Worm (Caenorhabditis elegans) whole organism, L4 larva: ENCODE measurements around the gene asp-15.

ENCODE experiments used
- F49E8.2 ChIP-seq: sonication (generic microtip); optimal IDR thresholded peaks from 2 replicates; lab custom pipeline; 2016; ENCODE audit warnings: missing compliant biosample characterization, mild to moderate bottlenecking, missing genetic modification characterization, borderline replicate concordance
- ZK546.5 ChIP-seq, 2 experiments: sonication (generic microtip); optimal IDR thresholded peaks; 2 replicates each; lab custom pipeline; 2017; ENCODE audit warnings: missing biosample characterization in 2 of 2, missing genetic modification characterization in 2 of 2
- aha-1 ChIP-seq: fragments of 150-350 bp; peaks from one replicate; lab custom pipeline; 2014; ENCODE audit warnings: missing biosample characterization, missing genetic modification characterization
- ceh-62 ChIP-seq: sonication (generic microtip); optimal IDR thresholded peaks from 2 replicates; lab custom pipeline; 2017; ENCODE audit warnings: missing biosample characterization, missing genetic modification characterization
- cey-2 ChIP-seq: sonication (generic microtip); optimal IDR thresholded peaks from 3 replicates; lab custom pipeline; 2017; ENCODE audit warnings: missing genetic modification characterization, mild to moderate bottlenecking, missing compliant biosample characterization, antibody characterized with exemption, borderline replicate concordance; ENCODE audit not compliant: insufficient read depth
- daf-16 ChIP-seq, 3 experiments: sonication (generic microtip); optimal IDR thresholded peaks; 2 replicates each; lab custom pipeline; 2016 to 2017; ENCODE audit warnings: missing genetic modification characterization in 3 of 3, missing genetic modification reagents in 3 of 3, mild to moderate bottlenecking in 2 of 3, missing compliant biosample characterization in 2 of 3, missing biosample characterization in 1 of 3, moderate library complexity in 1 of 3
- daf-8 ChIP-seq: fragments of 200-800 bp; sonication (Bioruptor generic); IDR thresholded peaks from 2 replicates; pipeline ENCODE4 v1.3.6; 2022; ENCODE audit warnings: missing genetic modification characterization, missing compliant biosample characterization
- dmd-6 ChIP-seq: fragments of 200-800 bp; sonication (Bioruptor generic); IDR thresholded peaks from 2 replicates; pipeline ENCODE4 v1.3.6; 2022; ENCODE audit warnings: missing genetic modification reagents, missing genetic modification characterization, missing compliant biosample characterization
- dmd-8 ChIP-seq: fragments of 200-800 bp; sonication (Bioruptor generic); IDR thresholded peaks from 2 replicates; pipeline ENCODE4 v1.3.6; 2022; ENCODE audit warnings: missing genetic modification characterization, missing compliant biosample characterization
- dve-1 ChIP-seq: sonication (generic microtip); optimal IDR thresholded peaks from 2 replicates; lab custom pipeline; 2017; ENCODE audit warnings: antibody characterized with exemption, mild to moderate bottlenecking, missing genetic modification characterization, missing compliant biosample characterization; ENCODE audit not compliant: insufficient read depth
- hlh-11 ChIP-seq: fragments of 200-800 bp; sonication (Bioruptor generic); optimal IDR thresholded peaks from 2 replicates; lab custom pipeline; 2018; ENCODE audit warnings: mild to moderate bottlenecking, missing genetic modification characterization, missing compliant biosample characterization
- lin-13 ChIP-seq: fragments of 150-350 bp; optimal IDR thresholded peaks from 2 replicates; lab custom pipeline; 2014; ENCODE audit warnings: missing biosample characterization, missing genetic modification reagents, missing genetic modification characterization
- lin-39 ChIP-seq: fragments of 150-350 bp; optimal IDR thresholded peaks from 2 replicates; lab custom pipeline; 2014; ENCODE audit warnings: missing biosample characterization, missing genetic modification reagents, missing genetic modification characterization
- lsy-2 ChIP-seq, 2 experiments: fragments of 150-350 bp in 1 of 2; sonication (generic microtip) in 1 of 2; optimal IDR thresholded peaks; 2 replicates each; lab custom pipeline; 2014 to 2017; ENCODE audit warnings: missing biosample characterization in 2 of 2, missing genetic modification characterization in 2 of 2
- mdt-29 ChIP-seq: fragments of 200-800 bp; sonication (Bioruptor generic); IDR thresholded peaks from 2 replicates; pipeline ENCODE4 v1.3.6; 2022; ENCODE audit warnings: missing genetic modification reagents, missing genetic modification characterization, missing compliant biosample characterization
- mep-1 ChIP-seq: fragments of 150-350 bp; sonication (generic microtip); optimal IDR thresholded peaks from 3 replicates; lab custom pipeline; 2014; ENCODE audit warnings: missing biosample characterization, missing genetic modification characterization
- mes-2 ChIP-seq: sonication (generic microtip); optimal IDR thresholded peaks from 2 replicates; lab custom pipeline; 2016; ENCODE audit warnings: missing genotype, mild to moderate bottlenecking, missing genetic modification characterization, missing compliant biosample characterization; ENCODE audit not compliant: poor library complexity, severe bottlenecking
- mxl-3 ChIP-seq: fragments of 200-800 bp; sonication (Bioruptor generic); optimal IDR thresholded peaks from 2 replicates; lab custom pipeline; 2018; ENCODE audit warnings: mild to moderate bottlenecking, missing genetic modification characterization, missing compliant biosample characterization
- nhr-10 ChIP-seq: fragments of 150-350 bp; optimal IDR thresholded peaks from 2 replicates; lab custom pipeline; 2014; ENCODE audit warnings: missing biosample characterization, missing genetic modification characterization
- nhr-11 ChIP-seq: fragments of 150-350 bp; optimal IDR thresholded peaks from 2 replicates; lab custom pipeline; 2014; ENCODE audit warnings: missing biosample characterization, missing genetic modification characterization
- nhr-237 ChIP-seq: sonication (generic microtip); optimal IDR thresholded peaks from 2 replicates; lab custom pipeline; 2017; ENCODE audit warnings: missing biosample characterization, missing genetic modification characterization
- nhr-28 ChIP-seq: fragments of 150-350 bp; optimal IDR thresholded peaks from 2 replicates; lab custom pipeline; 2014; ENCODE audit warnings: missing biosample characterization, missing genetic modification characterization
- nhr-41 ChIP-seq: fragments of 200-800 bp; sonication (Bioruptor generic); IDR thresholded peaks from 2 replicates; pipeline ENCODE4 v1.3.6; 2022; ENCODE audit warnings: missing genetic modification reagents, missing genetic modification characterization, missing compliant biosample characterization
- nhr-48 ChIP-seq: sonication (generic microtip); optimal IDR thresholded peaks from 2 replicates; lab custom pipeline; 2016; ENCODE audit warnings: mild to moderate bottlenecking, missing genetic modification characterization, missing compliant biosample characterization
- nhr-6 ChIP-seq: fragments of 150-350 bp; optimal IDR thresholded peaks from 2 replicates; lab custom pipeline; 2014; ENCODE audit warnings: missing biosample characterization, missing genetic modification characterization
- nhr-77 ChIP-seq: fragments of 150-350 bp; optimal IDR thresholded peaks from 2 replicates; lab custom pipeline; 2014; ENCODE audit warnings: missing biosample characterization, missing genetic modification characterization
- pha-4 ChIP-seq, 2 experiments: fragments of 150-350 bp in 1 of 2; fragments of 200-800 bp in 1 of 2; sonication (Bioruptor generic) in 1 of 2; IDR thresholded peaks in 1 of 2; optimal IDR thresholded peaks in 1 of 2; 2 replicates each; pipeline versions ENCODE4 v1.3.6 to Lab custom; 2014 to 2022; ENCODE audit warnings: missing genetic modification characterization in 2 of 2, missing genetic modification reagents in 2 of 2, missing biosample characterization in 1 of 2, missing compliant biosample characterization in 1 of 2
- php-3 ChIP-seq: fragments of 200-800 bp; sonication (Bioruptor generic); IDR thresholded peaks from 2 replicates; pipeline ENCODE4 v1.3.6; 2022; ENCODE audit warnings: missing genetic modification reagents, missing genetic modification characterization, missing compliant biosample characterization
- pqm-1 ChIP-seq: sonication (generic microtip); optimal IDR thresholded peaks from 2 replicates; lab custom pipeline; 2017; ENCODE audit warnings: missing biosample characterization, missing genetic modification characterization
- set-16 ChIP-seq: fragments of 200-800 bp; sonication (Bioruptor generic); IDR thresholded peaks from 2 replicates; pipeline ENCODE4 v1.3.6; 2022; ENCODE audit warnings: missing genetic modification reagents, missing genetic modification characterization, missing compliant biosample characterization
- skn-1 ChIP-seq: fragments of 150-350 bp; optimal IDR thresholded peaks from 2 replicates; lab custom pipeline; 2014; ENCODE audit warnings: missing biosample characterization, missing genetic modification characterization
- tra-1 ChIP-seq: fragments of 200-800 bp; sonication (Bioruptor generic); IDR thresholded peaks from 2 replicates; pipeline ENCODE4 v1.3.6; 2022; ENCODE audit warnings: missing genetic modification reagents, missing genetic modification characterization, missing compliant biosample characterization
- unc-39 ChIP-seq: sonication (generic microtip); optimal IDR thresholded peaks from 2 replicates; lab custom pipeline; 2017; ENCODE audit warnings: missing biosample characterization, missing genetic modification characterization
- unc-62 ChIP-seq, 3 experiments: fragments of 150-350 bp in 1 of 3; sonication (generic microtip); optimal IDR thresholded peaks in 2 of 3; peaks in 1 of 3; 1 replicate in 1 of 3; 2 replicates in 2 of 3; lab custom pipeline; 2014 to 2017; ENCODE audit warnings: missing biosample characterization in 3 of 3, missing genetic modification characterization in 3 of 3, missing genetic modification reagents in 3 of 3, missing genotype in 1 of 3
- zfp-2 ChIP-seq: sonication (generic microtip); optimal IDR thresholded peaks from 2 replicates; lab custom pipeline; 2016; ENCODE audit warnings: mild to moderate bottlenecking, missing genetic modification characterization, missing compliant biosample characterization

asp-15 gene

DNA sequence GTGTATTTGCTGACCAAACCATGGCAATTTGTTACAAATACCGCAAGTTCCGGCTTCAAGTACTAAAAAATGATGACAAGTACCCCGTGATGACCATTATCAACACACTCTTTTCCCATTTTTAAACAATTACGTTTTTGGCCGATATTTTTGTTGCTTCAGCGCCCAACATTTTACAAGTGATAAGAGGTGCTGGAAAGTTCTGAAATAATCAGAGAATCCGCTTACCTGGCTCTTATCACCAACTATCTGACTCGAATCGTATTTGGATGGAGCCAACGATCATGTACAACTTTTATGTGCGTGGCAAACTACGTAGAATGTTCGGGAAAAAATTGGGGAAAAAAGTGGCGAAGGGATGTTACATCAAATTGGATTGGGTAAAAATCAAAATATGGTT, 8.6 kb upstream of the asp-15 start (continued):
- no peak for TF ChIP-seq skn-1 (tag; lab: Kevin White, UChicago)
- TF ChIP-seq dve-1 (tag; lab: Kevin White, UChicago) = peak; percentile 82
- no peak for TF ChIP-seq set-16 (GFP tag; lab: Robert Waterston, UW)
- TF ChIP-seq ZK546.5 (tag; optimal IDR thresholded peaks at IDR 0.05; lab: Kevin White, UChicago) = no peak
- no peak for TF ChIP-seq nhr-237
- no peak for TF ChIP-seq unc-39 (tag; lab: Kevin White, UChicago)
- peak; percentile 80 for TF ChIP-seq nhr-77 (tag; lab: Kevin White, UChicago)
- TF ChIP-seq hlh-11 = peak; percentile 77
- peak; percentile 34 for TF ChIP-seq mep-1 (tag; lab: Kevin White, UChicago)

DNA sequence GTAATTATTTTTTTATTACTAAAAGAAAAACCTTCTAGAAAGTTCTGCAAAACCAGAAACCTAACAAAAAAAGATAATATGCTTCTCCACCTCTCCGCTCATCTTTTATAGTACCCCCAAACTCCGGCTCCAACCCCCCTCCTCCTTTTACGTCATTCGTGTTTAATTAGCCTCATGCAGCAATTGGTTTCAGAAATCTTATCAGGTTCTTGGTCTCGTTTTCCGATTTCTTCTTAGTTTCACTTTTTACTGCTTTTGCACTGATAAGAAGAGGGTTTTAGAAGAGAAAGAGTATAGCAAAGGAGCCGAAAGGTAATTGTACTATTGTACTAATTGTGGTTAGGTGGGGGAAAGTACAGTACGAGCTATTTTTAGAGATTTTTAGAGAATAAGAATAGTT, 6.8 kb upstream of the asp-15 start:
- TF ChIP-seq nhr-77 (tag; lab: Kevin White, UChicago) (peak; percentile 55), hlh-11 (peak; percentile 58), mdt-29 (GFP tag; lab: Robert Waterston, UW) (no peak), mep-1 (tag; lab: Kevin White, UChicago) (peak; percentile 50), daf-16 (GFP tag; optimal IDR thresholded peaks at IDR 0.05; lab: Kevin White, UChicago) (no peak), daf-16 (tag; optimal IDR thresholded peaks at IDR 0.05; lab: Kevin White, UChicago) (peak; percentile 67), dmd-6 (peak; percentile 67), mes-2 (tag; lab: Kevin White, UChicago) (no peak), mxl-3 (no peak), nhr-6 (tag; lab: Kevin White, UChicago) (no peak), F49E8.2 (tag; lab: Kevin White, UChicago) (no peak), lin-13 (peak; percentile 15), pha-4 (GFP tag; IDR thresholded peaks at IDR 0.05; lab: Robert Waterston, UW) (no peak), pha-4 (tag; optimal IDR thresholded peaks at IDR 0.05; lab: Kevin White, UChicago) (no peak), dve-1 (tag; lab: Kevin White, UChicago) (peak; percentile 93), cey-2 (tag; lab: Kevin White, UChicago) (no peak), nhr-41 (no peak), nhr-28 (tag; lab: Kevin White, UChicago) (peak; percentile 62), ceh-62 (tag; lab: Kevin White, UChicago) (no peak), lsy-2 (tag; optimal IDR thresholded peaks at IDR 0.05; lab: Kevin White, UChicago) (peak in 1 of 2 experiments; percentile 40), unc-39 (tag; lab: Kevin White, UChicago) (no peak), daf-8 (GFP tag; lab: Robert Waterston, UW) (no peak), nhr-10 (tag; lab: Kevin White, UChicago) (no peak), dmd-8 (GFP tag; lab: Robert Waterston, UW) (no peak), php-3 (GFP tag; lab: Robert Waterston, UW) (0 out of 2 replicates have a peak, but pooled peaks have one; percentile 44), tra-1 (GFP tag; lab: Robert Waterston, UW) (peak; percentile 12; the same call in 1 of the 2 replicates), nhr-48 (peak; percentile 8), pqm-1 (peak; percentile 57)

DNA sequence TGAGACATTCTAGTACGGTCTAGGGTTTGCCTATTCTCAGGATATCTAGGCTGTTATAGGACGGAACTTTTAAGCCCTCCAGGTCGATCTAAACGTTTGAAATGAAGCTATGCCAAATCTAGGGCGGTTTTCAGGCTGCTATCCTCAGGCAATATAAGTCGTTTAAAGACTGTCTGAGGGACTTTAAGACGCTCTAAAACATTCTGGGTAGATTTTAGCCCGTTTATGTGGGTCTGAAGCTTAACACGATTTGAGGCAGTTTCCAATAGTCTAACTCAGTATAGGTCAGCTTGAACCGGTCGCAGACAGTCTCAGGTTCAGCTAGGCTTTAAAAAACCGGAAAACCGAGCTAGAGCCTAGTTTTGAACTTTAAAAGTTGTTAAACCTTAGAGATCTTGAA, 6.2 kb upstream of the asp-15 start:
- peak; percentile 91 for TF ChIP-seq aha-1 (tag; lab: Kevin White, UChicago)
- TF ChIP-seq unc-62 (GFP tag; optimal IDR thresholded peaks at IDR 0.05 in 1 of 2; lab: Kevin White, UChicago) = peak in 1 of 2 experiments; percentile 56
- no peak for TF ChIP-seq unc-62 (tag; optimal IDR thresholded peaks at IDR 0.05; lab: Kevin White, UChicago)
- TF ChIP-seq lin-39 = no peak
- TF ChIP-seq nhr-10 (tag; lab: Kevin White, UChicago) = peak; percentile 11
- TF ChIP-seq mxl-3 = no peak
- TF ChIP-seq nhr-11 (tag; lab: Kevin White, UChicago) = no peak
- TF ChIP-seq zfp-2 (tag; lab: Kevin White, UChicago) = no peak
